Fruit fly (Drosophila melanogaster) whole organism, embryonic: ENCODE results near the gene CG17996.

Experiments
- Ada2b ChIP-seq: fragments of 200-800 bp; sonication (Bioruptor generic); IDR thresholded peaks from 2 replicates; pipeline ENCODE4 v1.3.6; 2022; ENCODE audit warnings: missing biosample characterization, missing genetic modification characterization
- Atf-2 ChIP-seq: fragments of 200-800 bp; sonication (Bioruptor generic); optimal IDR thresholded peaks from 2 replicates; lab custom pipeline; 2016; ENCODE audit warnings: missing biosample characterization, missing genetic modification characterization
- CG10274 ChIP-seq: fragments of 200-800 bp; sonication (Bioruptor generic); optimal IDR thresholded peaks from 3 replicates; lab custom pipeline; 2017; ENCODE audit warnings: missing biosample characterization, mild to moderate bottlenecking, missing genetic modification characterization
- CG12071 ChIP-seq: fragments of 200-800 bp; sonication (Bioruptor generic); optimal IDR thresholded peaks from 3 replicates; lab custom pipeline; 2018; ENCODE audit warnings: missing biosample characterization, mild to moderate bottlenecking, missing genetic modification characterization
- CG14014 ChIP-seq: fragments of 200-800 bp; sonication (Bioruptor generic); IDR thresholded peaks from 2 replicates; pipeline ENCODE4 v1.3.6; 2022; ENCODE audit warnings: missing biosample characterization, missing genetic modification characterization
- CG14965 ChIP-seq: fragments of 200-800 bp; sonication (Bioruptor generic); optimal IDR thresholded peaks from 2 replicates; lab custom pipeline; 2016; ENCODE audit warnings: missing biosample characterization, missing genetic modification characterization, borderline replicate concordance
- CG16815 ChIP-seq: fragments of 200-800 bp; sonication (Bioruptor generic); optimal IDR thresholded peaks from 3 replicates; lab custom pipeline; 2017; ENCODE audit warnings: missing biosample characterization, mild to moderate bottlenecking, missing genetic modification characterization
- CG17568 ChIP-seq: fragments of 200-800 bp; sonication (Bioruptor generic); optimal IDR thresholded peaks from 2 replicates; lab custom pipeline; 2018; ENCODE audit warnings: missing biosample characterization, mild to moderate bottlenecking, missing genetic modification characterization, moderate library complexity
- CG17612 ChIP-seq: fragments of 200-800 bp; sonication (Bioruptor generic); IDR thresholded peaks from 2 replicates; pipeline ENCODE4 v1.3.6; 2022; ENCODE audit warnings: missing biosample characterization, missing genetic modification characterization
- CG1792 ChIP-seq: fragments of 200-800 bp; sonication (Bioruptor generic); optimal IDR thresholded peaks from 2 replicates; lab custom pipeline; 2016; ENCODE audit warnings: missing biosample characterization, missing genetic modification characterization
- CG18011 ChIP-seq: fragments of 200-800 bp; sonication (Bioruptor generic); optimal IDR thresholded peaks from 2 replicates; lab custom pipeline; 2017; ENCODE audit warnings: missing biosample characterization, missing genetic modification characterization, mild to moderate bottlenecking, moderate library complexity, missing genotype
- CG1832 ChIP-seq: fragments of 200-800 bp; sonication (Bioruptor generic); optimal IDR thresholded peaks from 2 replicates; lab custom pipeline; 2017; ENCODE audit warnings: missing biosample characterization, mild to moderate bottlenecking, missing genetic modification characterization, inconsistent platforms
- CG18764 ChIP-seq: fragments of 200-800 bp; sonication (Bioruptor generic); optimal IDR thresholded peaks from 3 replicates; lab custom pipeline; 2016; ENCODE audit warnings: missing biosample characterization, missing genetic modification characterization
- CG2129 ChIP-seq: fragments of 200-800 bp; sonication (Bioruptor generic); IDR thresholded peaks from 2 replicates; pipeline ENCODE4 v1.3.6; 2022; ENCODE audit warnings: missing biosample characterization, missing genetic modification characterization; ENCODE audit not compliant: partially characterized antibody
- CG30403 ChIP-seq: fragments of 200-800 bp; sonication (Bioruptor generic); optimal IDR thresholded peaks from 3 replicates; lab custom pipeline; 2016; ENCODE audit warnings: missing biosample characterization, missing genetic modification characterization
- CG33213 ChIP-seq: fragments of 200-800 bp; sonication (Bioruptor generic); optimal IDR thresholded peaks from 3 replicates; lab custom pipeline; 2016; ENCODE audit warnings: missing biosample characterization, missing genetic modification characterization
- CG3407 ChIP-seq: fragments of 200-800 bp; sonication (Bioruptor generic); optimal IDR thresholded peaks from 2 replicates; lab custom pipeline; 2018; ENCODE audit warnings: missing biosample characterization, mild to moderate bottlenecking, missing genetic modification characterization
- CG34422 ChIP-seq: fragments of 200-800 bp; sonication (Bioruptor generic); IDR thresholded peaks from 3 replicates; pipeline ENCODE4 v1.3.6; 2022; ENCODE audit warnings: missing biosample characterization, missing genetic modification characterization
- CG4328 ChIP-seq: fragments of 200-800 bp; sonication (Bioruptor generic); optimal IDR thresholded peaks from 3 replicates; lab custom pipeline; 2017; ENCODE audit warnings: missing biosample characterization, missing genetic modification reagents, missing genetic modification characterization
- CG4707 ChIP-seq: fragments of 200-800 bp; sonication (Bioruptor generic); optimal IDR thresholded peaks from 2 replicates; lab custom pipeline; 2018; ENCODE audit warnings: missing biosample characterization, mild to moderate bottlenecking, missing genetic modification characterization, moderate library complexity
- CG6683 ChIP-seq: fragments of 200-800 bp; sonication (Bioruptor generic); optimal IDR thresholded peaks from 2 replicates; lab custom pipeline; 2017; ENCODE audit warnings: missing biosample characterization, mild to moderate bottlenecking, missing genetic modification characterization, missing genetic modification reagents
- CG9797 ChIP-seq: fragments of 200-800 bp; sonication (Bioruptor generic); optimal IDR thresholded peaks from 3 replicates; lab custom pipeline; 2018; ENCODE audit warnings: missing biosample characterization, mild to moderate bottlenecking, missing genetic modification characterization
- CHES-1-like ChIP-seq: fragments of 200-800 bp; sonication (Bioruptor generic); optimal IDR thresholded peaks from 2 replicates; lab custom pipeline; 2016; ENCODE audit warnings: missing biosample characterization, missing genetic modification characterization
- CkIIα-i1 ChIP-seq: fragments of 200-800 bp; sonication (Bioruptor generic); IDR thresholded peaks from 2 replicates; pipeline ENCODE4 v1.3.6; 2022; ENCODE audit warnings: missing biosample characterization, missing genetic modification characterization
- D19A ChIP-seq: fragments of 200-800 bp; optimal IDR thresholded peaks from 3 replicates; lab custom pipeline; 2019; ENCODE audit warnings: missing biosample characterization, mild to moderate bottlenecking, missing genetic modification characterization, moderate library complexity
- GATAe ChIP-seq: fragments of 200-800 bp; sonication (Bioruptor generic); conservative IDR thresholded peaks from 2 replicates; pipeline ENCODE4 v1.3.6; 2022; ENCODE audit warnings: missing biosample characterization, missing genetic modification characterization
- H2.0 ChIP-seq: fragments of 200-800 bp; sonication (Bioruptor generic); IDR thresholded peaks from 2 replicates; pipeline ENCODE4 v1.3.6; 2022; ENCODE audit warnings: missing biosample characterization, missing genetic modification characterization
- Jarid2 ChIP-seq: fragments of 200-800 bp; sonication (Bioruptor generic); optimal IDR thresholded peaks from 3 replicates; lab custom pipeline; 2017; ENCODE audit warnings: mild to moderate bottlenecking, missing biosample characterization, missing genetic modification reagents, missing genetic modification characterization
- NC2α ChIP-seq: fragments of 200-800 bp; sonication (Bioruptor generic); optimal IDR thresholded peaks from 2 replicates; lab custom pipeline; 2016; ENCODE audit warnings: missing biosample characterization, missing genetic modification characterization
- Oaz ChIP-seq: fragments of 200-800 bp; sonication (Bioruptor generic); IDR thresholded peaks from 2 replicates; pipeline ENCODE4 v1.3.6; 2022; ENCODE audit warnings: missing biosample characterization, missing genetic modification characterization
- Ravus ChIP-seq: fragments of 200-800 bp; sonication (Bioruptor generic); IDR thresholded peaks from 2 replicates; pipeline ENCODE4 v1.3.6; 2022; ENCODE audit warnings: missing biosample characterization, missing genetic modification characterization
- Xrp1 ChIP-seq: fragments of 200-800 bp; sonication (Bioruptor generic); IDR thresholded peaks from 2 replicates; pipeline ENCODE4 v1.3.6; 2022; ENCODE audit warnings: missing biosample characterization, missing genetic modification characterization
- YL-1 ChIP-seq: fragments of 200-800 bp; sonication (Bioruptor generic); optimal IDR thresholded peaks from 3 replicates; lab custom pipeline; 2017; ENCODE audit warnings: missing biosample characterization, mild to moderate bottlenecking, missing genetic modification characterization
- bab2 ChIP-seq: fragments of 200-800 bp; sonication (Bioruptor generic); optimal IDR thresholded peaks from 2 replicates; lab custom pipeline; 2016; ENCODE audit warnings: missing biosample characterization, missing genetic modification characterization
- bsh ChIP-seq, 2 experiments: fragments of 200-800 bp; sonication (Bioruptor generic); optimal IDR thresholded peaks; 2 replicates each; lab custom pipeline; 2017 to 2018; ENCODE audit warnings: mild to moderate bottlenecking in 2 of 2, missing biosample characterization in 2 of 2, missing genetic modification characterization in 2 of 2, moderate library complexity in 1 of 2
- gsb-n ChIP-seq: fragments of 200-800 bp; sonication (Bioruptor generic); optimal IDR thresholded peaks from 3 replicates; lab custom pipeline; 2018; ENCODE audit warnings: missing biosample characterization, mild to moderate bottlenecking, missing genetic modification characterization
- hth ChIP-seq: fragments of >200 bp; optimal IDR thresholded peaks from 2 replicates; lab custom pipeline; 2017; ENCODE audit warnings: inconsistent platforms
- inv ChIP-seq: fragments of 200-800 bp; sonication (Bioruptor generic); IDR thresholded peaks from 2 replicates; pipeline ENCODE4 v1.3.6; 2022; ENCODE audit warnings: missing biosample characterization, missing genetic modification characterization; ENCODE audit not compliant: partially characterized antibody
- maf-S ChIP-seq: fragments of 200-800 bp; sonication (Bioruptor generic); optimal IDR thresholded peaks from 2 replicates; lab custom pipeline; 2016; ENCODE audit warnings: missing biosample characterization, missing genetic modification characterization
- nerfin-1 ChIP-seq: fragments of 200-800 bp; sonication (Bioruptor generic); optimal IDR thresholded peaks from 3 replicates; lab custom pipeline; 2019; ENCODE audit warnings: missing biosample characterization, mild to moderate bottlenecking, missing genetic modification characterization, moderate library complexity
- oc ChIP-seq: fragments of 200-800 bp; sonication (Bioruptor generic); optimal IDR thresholded peaks from 2 replicates; lab custom pipeline; 2018; ENCODE audit warnings: missing biosample characterization, mild to moderate bottlenecking, missing genetic modification characterization, moderate library complexity
- ro ChIP-seq: fragments of 200-800 bp; sonication (Bioruptor generic); IDR thresholded peaks from 2 replicates; pipeline ENCODE4 v1.3.6; 2022; ENCODE audit warnings: missing biosample characterization, missing genetic modification characterization
- so ChIP-seq: fragments of 200-800 bp; sonication (Bioruptor generic); IDR thresholded peaks from 3 replicates; pipeline ENCODE4 v1.3.6; 2022; ENCODE audit warnings: missing biosample characterization, missing genetic modification characterization
- sr ChIP-seq: fragments of 200-800 bp; sonication (Bioruptor generic); IDR thresholded peaks from 3 replicates; pipeline ENCODE4 v1.3.6; 2022; ENCODE audit warnings: missing biosample characterization, missing genetic modification characterization
- tap ChIP-seq: fragments of 200-800 bp; optimal IDR thresholded peaks from 3 replicates; lab custom pipeline; 2019; ENCODE audit warnings: missing biosample characterization, mild to moderate bottlenecking, missing genetic modification characterization, moderate library complexity
- tin ChIP-seq: fragments of 200-800 bp; sonication (Bioruptor generic); optimal IDR thresholded peaks from 3 replicates; lab custom pipeline; 2016; ENCODE audit warnings: missing biosample characterization, missing genetic modification characterization
- tll ChIP-seq, 2 experiments: fragments of 200-800 bp in 1 of 2; fragments of >200 bp in 1 of 2; sonication (Bioruptor generic) in 1 of 2; optimal IDR thresholded peaks; 2 replicates each; lab custom pipeline; 2017 to 2019; ENCODE audit warnings: missing biosample characterization in 2 of 2, missing genetic modification characterization in 2 of 2, mild to moderate bottlenecking in 1 of 2, moderate library complexity in 1 of 2
- wdn ChIP-seq: fragments of 200-800 bp; sonication (Bioruptor generic); IDR thresholded peaks from 2 replicates; pipeline ENCODE4 v1.3.6; 2022; ENCODE audit warnings: missing biosample characterization, missing genetic modification characterization

CG17996 gene

DNA sequence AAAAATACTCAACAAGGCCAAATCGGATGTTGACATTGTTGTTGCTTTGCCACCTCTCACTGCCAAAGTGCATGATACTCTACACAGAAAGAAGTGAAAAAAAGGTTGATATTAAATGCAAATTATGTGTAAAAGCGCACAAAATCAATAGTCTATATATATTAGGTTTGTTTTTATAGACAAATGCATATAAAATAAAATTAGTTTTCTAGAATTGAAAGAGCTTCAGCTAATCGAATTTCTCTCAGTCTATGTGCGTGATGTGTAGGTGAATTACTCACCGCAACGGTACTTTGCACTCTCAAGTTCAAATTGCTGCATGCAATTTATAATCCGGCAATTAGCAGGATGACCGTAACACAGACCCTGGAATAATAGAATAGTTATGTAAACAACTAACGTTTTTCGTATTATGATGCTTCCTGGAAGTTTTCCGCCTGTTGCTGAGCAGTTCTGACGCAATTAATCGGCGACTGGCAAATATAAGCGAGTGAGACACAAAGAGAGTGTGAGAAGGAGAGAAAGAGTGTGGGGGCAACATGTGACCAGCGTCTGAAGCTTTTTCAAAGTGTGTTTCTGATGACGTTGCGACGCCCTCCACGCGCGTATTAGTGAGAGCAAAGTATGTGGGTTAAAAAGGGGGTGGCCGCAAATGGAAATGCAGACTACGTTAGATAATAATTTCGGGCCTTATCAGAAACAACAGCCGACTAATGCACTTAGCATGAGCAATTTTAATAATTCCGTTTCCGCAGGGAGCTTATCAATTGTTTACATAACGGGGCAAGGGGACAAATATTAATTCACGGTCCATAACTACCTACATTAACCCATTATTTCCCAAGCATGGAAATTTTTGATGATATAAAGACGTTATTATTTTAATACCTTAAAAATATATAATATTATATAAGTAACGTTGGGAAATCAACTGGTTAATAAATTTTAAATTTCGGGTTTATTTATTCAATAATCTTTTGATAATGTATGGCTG, 9.8 kb downstream of the CG17996 start (continued):
- TF ChIP-seq CG6683 (GFP tag; lab: Kevin White, UChicago), result peak; percentile 82
- peak; percentile 65 to 90 for TF ChIP-seq bsh (GFP tag; optimal IDR thresholded peaks at IDR 0.05; lab: Kevin White, UChicago)
- TF ChIP-seq YL-1 (GFP tag; lab: Kevin White, UChicago), result peak; percentile 22
- TF ChIP-seq CG30403 (GFP tag; lab: Kevin White, UChicago), result peak; percentile 94
- peak; percentile 92 for TF ChIP-seq tin (GFP tag; lab: Kevin White, UChicago)
- TF ChIP-seq nerfin-1 (tag; lab: Kevin White, UChicago), result peak; percentile 87
- TF ChIP-seq CG4328, result peak; percentile 77
- TF ChIP-seq CG2129 (GFP tag; lab: Robert Waterston, UW), result no peak
- no peak for TF ChIP-seq CG14965 (GFP tag; lab: Kevin White, UChicago)
- peak; percentile 62; the same call in 1 of the 2 replicates for TF ChIP-seq CkIIα-i1 (GFP tag; lab: Robert Waterston, UW)
- peak; percentile 81 for TF ChIP-seq CG17568 (GFP tag; lab: Kevin White, UChicago)
- no peak for TF ChIP-seq CG9797 (GFP tag; lab: Kevin White, UChicago)
- peak; percentile 88 for TF ChIP-seq gsb-n (tag; lab: Kevin White, UChicago)
- TF ChIP-seq CG18011 (GFP tag; lab: Kevin White, UChicago), result no peak
- TF ChIP-seq CG12071 (GFP tag; lab: Kevin White, UChicago), result peak; percentile 76
- peak; percentile 93 for TF ChIP-seq tap (tag; lab: Kevin White, UChicago)
- peak; percentile 54 for TF ChIP-seq CG1792 (GFP tag; lab: Kevin White, UChicago)
- TF ChIP-seq CHES-1-like, result peak; percentile 32
- peak; percentile 85 for TF ChIP-seq wdn
- TF ChIP-seq bab2 (GFP tag; lab: Kevin White, UChicago), result peak; percentile 78
- peak; percentile 1 for TF ChIP-seq CG1832 (GFP tag; lab: Kevin White, UChicago)
- TF ChIP-seq tll (GFP tag; optimal IDR thresholded peaks at IDR 0.05; lab: Kevin White, UChicago), result peak in 1 of 2 experiments; percentile 64
- peak; percentile 75 for TF ChIP-seq CG10274
- TF ChIP-seq so (GFP tag; lab: Robert Waterston, UW), result peak; percentile 94
- TF ChIP-seq CG34422 (GFP tag; lab: Robert Waterston, UW), result peak; percentile 97
- TF ChIP-seq sr, result peak; percentile 74; the same call in 2 of the 3 replicates
- peak; percentile 74 for TF ChIP-seq NC2α
- peak; percentile 91 for TF ChIP-seq CG18764 (GFP tag; lab: Kevin White, UChicago)
- peak; percentile 92 for TF ChIP-seq CG17612
- peak; percentile 96 for TF ChIP-seq oc (tag; lab: Kevin White, UChicago)
- peak; percentile 81 for TF ChIP-seq CG3407 (GFP tag; lab: Kevin White, UChicago)
- peak; percentile 88 for TF ChIP-seq ro
- TF ChIP-seq hth (lab: Kevin White, UChicago), result no peak
- TF ChIP-seq inv (GFP tag; lab: Robert Waterston, UW), result no peak
- peak; percentile 81 for TF ChIP-seq Atf-2 (GFP tag; lab: Kevin White, UChicago)
- peak; percentile 80 for TF ChIP-seq Ravus (GFP tag; lab: Robert Waterston, UW)
- TF ChIP-seq CG33213 (GFP tag; lab: Kevin White, UChicago), result peak; percentile 60
- TF ChIP-seq CG4707 (GFP tag; lab: Kevin White, UChicago), result peak; percentile 84
- peak; percentile 98 for TF ChIP-seq Xrp1
- peak; percentile 94 for TF ChIP-seq CG14014 (GFP tag; lab: Robert Waterston, UW)
- peak; percentile 79 for TF ChIP-seq Jarid2
- peak; percentile 91 for TF ChIP-seq D19A (tag; lab: Kevin White, UChicago)
- peak; percentile 66 for TF ChIP-seq maf-S
- peak; percentile 91 for TF ChIP-seq Oaz (GFP tag; lab: Robert Waterston, UW)
- peak; percentile 77 for TF ChIP-seq GATAe (GFP tag; lab: Robert Waterston, UW)
- peak; percentile 87 for TF ChIP-seq Ada2b (GFP tag; lab: Robert Waterston, UW)
- peak; percentile 51 for TF ChIP-seq CG16815
- TF ChIP-seq H2.0, result peak; percentile 93
